Worm (Caenorhabditis elegans) whole organism, young adult: ENCODE results near the gene gba-1.

Experiments used
- K11D2.4 ChIP-seq: fragments of 200-800 bp; sonication (Bioruptor generic); IDR thresholded peaks from 2 replicates; pipeline ENCODE4 v1.3.6; 2022; ENCODE audit warnings: missing genetic modification reagents, missing genetic modification characterization, missing compliant biosample characterization
- atf-7 ChIP-seq: sonication (generic microtip); optimal IDR thresholded peaks from 2 replicates; lab custom pipeline; 2017; ENCODE audit warnings: mild to moderate bottlenecking, missing genetic modification characterization, missing compliant biosample characterization
- attf-3 ChIP-seq: fragments of 200-800 bp; sonication (Bioruptor generic); conservative IDR thresholded peaks from 2 replicates; pipeline ENCODE4 v1.3.6; 2022; ENCODE audit warnings: missing genetic modification reagents, missing genetic modification characterization, missing compliant biosample characterization
- chd-7 ChIP-seq: sonication (generic microtip); optimal IDR thresholded peaks from 2 replicates; lab custom pipeline; 2016; ENCODE audit warnings: mild to moderate bottlenecking, missing genetic modification characterization, moderate library complexity, missing compliant biosample characterization
- egrh-3 ChIP-seq: fragments of 200-800 bp; sonication (Bioruptor generic); IDR thresholded peaks from 2 replicates; pipeline ENCODE4 v1.3.6; 2022; ENCODE audit warnings: missing genetic modification reagents, missing genetic modification characterization, missing compliant biosample characterization
- ekl-4 ChIP-seq: fragments of 200-800 bp; sonication (Bioruptor generic); IDR thresholded peaks from 2 replicates; pipeline ENCODE4 v1.3.6; 2022; ENCODE audit warnings: missing genetic modification reagents, missing genetic modification characterization, missing compliant biosample characterization
- mel-28 ChIP-seq: sonication (generic microtip); optimal IDR thresholded peaks from 2 replicates; lab custom pipeline; 2016; ENCODE audit warnings: borderline replicate concordance, mild to moderate bottlenecking, missing genetic modification characterization, missing compliant biosample characterization
- nfyb-1 ChIP-seq: fragments of 200-800 bp; sonication (Bioruptor generic); IDR thresholded peaks from 2 replicates; pipeline ENCODE4 v1.3.6; 2022; ENCODE audit warnings: missing genetic modification reagents, missing genetic modification characterization, missing compliant biosample characterization
- repo-1 ChIP-seq: sonication (generic microtip); optimal IDR thresholded peaks from 2 replicates; lab custom pipeline; 2017; ENCODE audit warnings: mild to moderate bottlenecking, missing genetic modification characterization, missing compliant biosample characterization
- sea-2 ChIP-seq: fragments of 200-800 bp; sonication (Bioruptor generic); IDR thresholded peaks from 2 replicates; pipeline ENCODE4 v1.3.6; 2022; ENCODE audit warnings: missing genetic modification characterization, missing compliant biosample characterization
- snpc-4 ChIP-seq, 5 experiments: fragments of 150-350 bp in 1 of 5; sonication (generic microtip) in 4 of 5; optimal IDR thresholded peaks; 2 replicates each; lab custom pipeline; 2014 to 2018; ENCODE audit warnings: missing genetic modification characterization in 5 of 5, missing biosample characterization in 3 of 5, antibody characterized with exemption in 2 of 5, mild to moderate bottlenecking in 2 of 5, missing compliant biosample characterization in 2 of 5, missing genotype in 2 of 5, moderate library complexity in 2 of 5, missing genetic modification reagents in 1 of 5
- ztf-6 ChIP-seq: fragments of 200-800 bp; sonication (Bioruptor generic); IDR thresholded peaks from 2 replicates; pipeline ENCODE4 v1.3.6; 2022; ENCODE audit warnings: missing genetic modification reagents, missing genetic modification characterization, missing compliant biosample characterization

DNA sequence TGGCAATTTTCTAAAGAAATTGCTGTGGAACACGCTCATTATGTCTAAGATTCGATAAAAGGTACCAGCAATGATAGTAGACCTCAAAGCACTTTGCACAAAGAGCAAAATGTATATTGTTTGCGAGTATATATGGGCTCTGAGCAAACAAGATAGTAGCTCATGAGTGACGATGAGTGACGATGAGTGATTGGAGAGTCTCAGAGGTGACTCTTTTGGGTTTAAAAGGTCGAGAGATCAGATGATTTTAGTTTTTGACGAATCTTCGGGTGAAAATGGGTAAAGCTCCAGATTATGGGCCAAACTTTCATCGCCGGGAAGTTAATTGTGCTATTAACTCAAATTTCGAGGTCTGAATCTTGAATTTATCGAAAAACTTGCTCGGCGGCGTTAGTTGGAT, 20.2 kb downstream of the gba-1 start:
- TF ChIP-seq chd-7 (tag; lab: Kevin White, UChicago) = no peak
- TF ChIP-seq snpc-4 (GFP tag; optimal IDR thresholded peaks at IDR 0.05; lab: Kevin White, UChicago) = no peak
- TF ChIP-seq snpc-4 (tag; optimal IDR thresholded peaks at IDR 0.05; lab: Kevin White, UChicago) = no peak
- no peak for TF ChIP-seq K11D2.4 (GFP tag; lab: Robert Waterston, UW)
- no peak for TF ChIP-seq ekl-4 (GFP tag; lab: Robert Waterston, UW)
- no peak for TF ChIP-seq ztf-6 (GFP tag; lab: Robert Waterston, UW)
- TF ChIP-seq nfyb-1 = no peak
- TF ChIP-seq attf-3 (GFP tag; lab: Robert Waterston, UW) = no peak
- TF ChIP-seq sea-2 (GFP tag; lab: Robert Waterston, UW) = no peak
- TF ChIP-seq mel-28 (tag; lab: Kevin White, UChicago) = no peak
- no peak for TF ChIP-seq egrh-3 (GFP tag; lab: Robert Waterston, UW)
- TF ChIP-seq atf-7 = no peak
- TF ChIP-seq repo-1 (tag; lab: Kevin White, UChicago) = no peak
